Worm (Caenorhabditis elegans) whole organism, young adult: ENCODE measurements around the gene srsx-12.

ENCODE experiments used
- T07F8.4 ChIP-seq: sonication (generic microtip); optimal IDR thresholded peaks from 2 replicates; lab custom pipeline; 2016; ENCODE audit warnings: mild to moderate bottlenecking, missing genetic modification characterization, moderate library complexity, missing compliant biosample characterization
- Y56A3A.18 ChIP-seq: fragments of 200-800 bp; sonication (Bioruptor generic); IDR thresholded peaks from 2 replicates; pipeline ENCODE4 v1.3.6; 2022; ENCODE audit warnings: missing genetic modification reagents, missing genetic modification characterization, missing compliant biosample characterization
- aptf-3 ChIP-seq: fragments of 200-800 bp; sonication (Bioruptor generic); IDR thresholded peaks from 2 replicates; pipeline ENCODE4 v1.3.6; 2022; ENCODE audit warnings: missing genetic modification characterization, missing compliant biosample characterization
- ceh-100 ChIP-seq: fragments of 200-800 bp; sonication (Bioruptor generic); IDR thresholded peaks from 2 replicates; pipeline ENCODE4 v1.3.6; 2022; ENCODE audit warnings: missing genetic modification reagents, missing genetic modification characterization, missing compliant biosample characterization
- him-1 ChIP-seq: sonication (generic microtip); optimal IDR thresholded peaks from 2 replicates; lab custom pipeline; 2016; ENCODE audit warnings: missing genotype, missing genetic modification reagents, missing genetic modification characterization, missing compliant biosample characterization
- lin-40 ChIP-seq: sonication (generic microtip); optimal IDR thresholded peaks from 2 replicates; lab custom pipeline; 2016; ENCODE audit warnings: missing genetic modification characterization, mild to moderate bottlenecking, missing compliant biosample characterization, missing genotype, missing genetic modification reagents
- lir-1 ChIP-seq: fragments of 200-800 bp; sonication (Bioruptor generic); conservative IDR thresholded peaks from 2 replicates; pipeline ENCODE4 v1.3.6; 2022; ENCODE audit warnings: missing genetic modification reagents, missing genetic modification characterization, missing compliant biosample characterization
- lsy-27 ChIP-seq: sonication (generic microtip); optimal IDR thresholded peaks from 2 replicates; lab custom pipeline; 2017; ENCODE audit warnings: missing genetic modification characterization, mild to moderate bottlenecking, missing compliant biosample characterization, antibody characterized with exemption, missing genotype, borderline replicate concordance; ENCODE audit not compliant: insufficient read depth
- nfya-2 ChIP-seq: fragments of 200-800 bp; sonication (Bioruptor generic); IDR thresholded peaks from 2 replicates; pipeline ENCODE4 v1.3.6; 2022; ENCODE audit warnings: missing genetic modification reagents, missing genetic modification characterization, missing compliant biosample characterization
- nhr-120 ChIP-seq: fragments of 200-800 bp; sonication (Bioruptor generic); IDR thresholded peaks from 2 replicates; pipeline ENCODE4 v1.3.6; 2022; ENCODE audit warnings: missing genetic modification characterization, missing compliant biosample characterization
- nhr-90 ChIP-seq: sonication (generic microtip); optimal IDR thresholded peaks from 2 replicates; lab custom pipeline; 2016; ENCODE audit warnings: missing genotype, mild to moderate bottlenecking, missing genetic modification characterization, missing compliant biosample characterization
- unc-62 ChIP-seq: fragments of 150-350 bp; optimal IDR thresholded peaks from 2 replicates; lab custom pipeline; 2014; ENCODE audit warnings: missing biosample characterization, missing genetic modification reagents, missing genetic modification characterization
- zfh-2 ChIP-seq: fragments of 200-800 bp; sonication (Bioruptor generic); conservative IDR thresholded peaks from 2 replicates; pipeline ENCODE4 v1.3.6; 2022; ENCODE audit warnings: missing genetic modification reagents, missing genetic modification characterization, missing compliant biosample characterization

DNA sequence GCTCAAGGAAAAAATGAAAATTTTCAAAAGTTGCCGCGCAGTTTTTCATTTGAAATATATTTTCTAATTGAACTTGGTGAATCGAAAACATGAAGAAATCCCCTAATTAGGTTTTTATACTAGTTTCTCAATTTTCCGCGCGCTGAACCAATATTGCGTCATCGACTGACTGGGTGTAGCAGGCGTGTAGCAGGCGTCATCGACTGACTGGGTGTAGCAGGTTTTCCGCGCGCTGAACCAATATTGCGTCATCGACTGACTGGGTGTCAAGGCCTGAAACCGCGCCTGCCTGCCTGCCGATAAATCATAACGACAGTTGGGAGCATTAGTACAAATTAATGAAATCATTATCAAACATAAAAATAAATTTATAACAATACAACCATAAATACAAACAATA is 42.6 kb upstream of the srsx-12 start:
- TF ChIP-seq zfh-2 (GFP tag; lab: Robert Waterston, UW) (no peak), lsy-27 (tag; lab: Kevin White, UChicago) (no peak), nhr-90 (tag; lab: Kevin White, UChicago) (no peak), ceh-100 (no peak), lin-40 (tag; lab: Kevin White, UChicago) (no peak), Y56A3A.18 (no peak), nhr-120 (no peak), aptf-3 (no peak), nfya-2 (GFP tag; lab: Robert Waterston, UW) (no peak), unc-62 (GFP tag; lab: Kevin White, UChicago) (no peak), him-1 (tag; lab: Kevin White, UChicago) (no peak), T07F8.4 (tag; lab: Kevin White, UChicago) (no peak), lir-1 (GFP tag; lab: Robert Waterston, UW) (no peak)
